Worm (Caenorhabditis elegans): ENCODE measurements around the gene eif-3.K.

Gene eif-3.K

ce11 chrV:12943399-12943798 lies 10.4 kb upstream of the eif-3.K start:
- no peak for TF ChIP-seq fax-1 (tag; optimal IDR thresholded peaks at IDR 0.05)
- TF ChIP-seq ceh-24 (tag; optimal IDR thresholded peaks at IDR 0.05): no peak
- no peak for TF ChIP-seq dve-1 (tag; optimal IDR thresholded peaks at IDR 0.05)
- TF ChIP-seq sox-2 (GFP tag; IDR thresholded peaks at IDR 0.05): no peak
- no peak for TF ChIP-seq ceh-48 (tag; optimal IDR thresholded peaks at IDR 0.05)
- TF ChIP-seq F13H6.1 (tag; optimal IDR thresholded peaks at IDR 0.05): no peak
- no peak for TF ChIP-seq odd-2 (tag; optimal IDR thresholded peaks at IDR 0.05)
- TF ChIP-seq madf-2 (tag; optimal IDR thresholded peaks at IDR 0.05): no peak
- no peak for TF ChIP-seq gmeb-2 (tag; optimal IDR thresholded peaks at IDR 0.05)
- TF ChIP-seq unc-86 (tag; optimal IDR thresholded peaks at IDR 0.05): no peak
- no peak for TF ChIP-seq ceh-34 (tag; optimal IDR thresholded peaks at IDR 0.05)
- no peak for TF ChIP-seq ttx-3 (tag; optimal IDR thresholded peaks at IDR 0.05)
- TF ChIP-seq ceh-18 (tag; optimal IDR thresholded peaks at IDR 0.05): no peak
- TF ChIP-seq syd-9 (tag; optimal IDR thresholded peaks at IDR 0.05): no peak
- TF ChIP-seq hlh-13 (GFP tag; optimal IDR thresholded peaks at IDR 0.05): no peak
- no peak for TF ChIP-seq eyg-1 (tag; optimal IDR thresholded peaks at IDR 0.05)
- no peak for TF ChIP-seq C08G9.2 (tag; optimal IDR thresholded peaks at IDR 0.05)
- no peak for TF ChIP-seq npax-4 (tag; optimal IDR thresholded peaks at IDR 0.05)
- no peak for TF ChIP-seq pros-1 (tag; optimal IDR thresholded peaks at IDR 0.05)
- no peak for TF ChIP-seq ref-2 (tag; optimal IDR thresholded peaks at IDR 0.05)

- no peak for TF ChIP-seq sox-2 (GFP tag; IDR thresholded peaks at IDR 0.05)
- no peak for TF ChIP-seq pax-1 (tag; optimal IDR thresholded peaks at IDR 0.05)
- no peak for TF ChIP-seq unc-3 (GFP tag; conservative IDR thresholded peaks at IDR 0.05)
- TF ChIP-seq unc-3 (tag; optimal IDR thresholded peaks at IDR 0.05): no peak
- TF ChIP-seq gmeb-2 (tag; optimal IDR thresholded peaks at IDR 0.05): no peak
- TF ChIP-seq npax-4 (tag; optimal IDR thresholded peaks at IDR 0.05): no peak
- TF ChIP-seq syd-9 (tag; optimal IDR thresholded peaks at IDR 0.05): no peak
- TF ChIP-seq ceh-6 (GFP tag; optimal IDR thresholded peaks at IDR 0.05): no peak
- no peak for TF ChIP-seq fax-1 (tag; optimal IDR thresholded peaks at IDR 0.05)
- TF ChIP-seq unc-42 (tag; optimal IDR thresholded peaks at IDR 0.05): no peak
- TF ChIP-seq mec-3 (tag; optimal IDR thresholded peaks at IDR 0.05; ENCODE audit: borderline replicate concordance): no peak
- no peak for TF ChIP-seq nhr-11 (tag; optimal IDR thresholded peaks at IDR 0.05)
- no peak for TF ChIP-seq lin-11 (tag; optimal IDR thresholded peaks at IDR 0.05)
- no peak for TF ChIP-seq ceh-18 (tag; optimal IDR thresholded peaks at IDR 0.05)
- no peak for TF ChIP-seq K09A11.1 (tag; optimal IDR thresholded peaks at IDR 0.05; ENCODE audit: insufficient read depth)
- TF ChIP-seq dve-1 (tag; optimal IDR thresholded peaks at IDR 0.05): no peak
- TF ChIP-seq hlh-13 (GFP tag; optimal IDR thresholded peaks at IDR 0.05): no peak
- no peak for TF ChIP-seq ahr-1 (tag; optimal IDR thresholded peaks at IDR 0.05)
- TF ChIP-seq ceh-19 (GFP tag; optimal IDR thresholded peaks at IDR 0.05): no peak
- no peak for TF ChIP-seq ceh-30 (tag; optimal IDR thresholded peaks at IDR 0.05)
- no peak for TF ChIP-seq che-1 (tag; optimal IDR thresholded peaks at IDR 0.05)
These were observed 9.6 kb upstream of the eif-3.K start, which contains the start of gene T16G1.3 for ce11 chrV:12944229-12944628. TSS of gene T16G1.3 (minus strand) at chrV:12944329.

DNA sequence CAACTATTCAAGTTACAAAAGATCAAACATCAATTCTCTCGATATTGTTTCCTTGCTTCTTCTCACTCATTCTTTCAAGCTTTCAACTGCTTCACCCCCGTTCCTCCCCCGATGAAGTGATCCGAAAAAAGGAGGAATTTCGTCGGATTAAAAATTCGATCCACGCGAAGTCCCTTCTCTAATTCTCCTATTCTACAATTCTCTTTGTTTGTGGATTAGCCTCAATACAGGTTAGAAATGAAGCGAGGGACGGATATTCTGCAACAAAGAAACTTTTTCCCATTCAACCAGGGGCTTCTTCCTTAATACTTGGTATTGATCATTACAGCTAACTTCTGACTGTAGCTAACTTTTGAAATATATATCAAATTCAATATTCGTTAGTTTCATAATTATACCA lies 9.0 kb upstream of the eif-3.K start, which contains the start of gene grl-2:
Gene grl-2, plus strand, starts transcription at position 301 of the 400 bp plus-strand sequence.
- no peak for TF ChIP-seq ceh-19 (GFP tag; optimal IDR thresholded peaks at IDR 0.05)
- no peak for TF ChIP-seq K02D7.2 (tag; optimal IDR thresholded peaks at IDR 0.05)
- TF ChIP-seq C38D4.7 (GFP tag; optimal IDR thresholded peaks at IDR 0.05): no peak
- no peak for TF ChIP-seq hlh-15 (tag; optimal IDR thresholded peaks at IDR 0.05)
- TF ChIP-seq nfya-1 (tag; optimal IDR thresholded peaks at IDR 0.05): no peak
- TF ChIP-seq madf-2 (tag; optimal IDR thresholded peaks at IDR 0.05): no peak
- no peak for TF ChIP-seq T23F11.4 (GFP tag; optimal IDR thresholded peaks at IDR 0.05)
- no peak for TF ChIP-seq unc-42 (tag; optimal IDR thresholded peaks at IDR 0.05)
- TF ChIP-seq npax-4 (tag; optimal IDR thresholded peaks at IDR 0.05): no peak
- TF ChIP-seq ama-1 (optimal IDR thresholded peaks at IDR 0.05): no peak
